Worm (Caenorhabditis elegans) whole organism, L3 larva: ENCODE results near the gene C01G10.4.

Experiments
- aly-2 ChIP-seq: fragments of 150-350 bp; optimal IDR thresholded peaks from 2 replicates; lab custom pipeline; 2014; ENCODE audit warnings: missing biosample characterization, missing genetic modification characterization
- ceh-82 ChIP-seq: fragments of 150-350 bp; optimal IDR thresholded peaks from 2 replicates; lab custom pipeline; 2014; ENCODE audit warnings: missing biosample characterization, missing genetic modification characterization
- fkh-10 ChIP-seq: sonication (generic microtip); optimal IDR thresholded peaks from 2 replicates; lab custom pipeline; 2017; ENCODE audit warnings: missing biosample characterization, missing genetic modification reagents, missing genetic modification characterization
- fos-1 ChIP-seq: fragments of 150-350 bp; optimal IDR thresholded peaks from 2 replicates; lab custom pipeline; 2014; ENCODE audit warnings: missing biosample characterization, missing genetic modification characterization
- hmg-11 ChIP-seq: sonication (generic microtip); optimal IDR thresholded peaks from 2 replicates; lab custom pipeline; 2016; ENCODE audit warnings: missing genetic modification characterization, missing compliant biosample characterization
- nhr-23 ChIP-seq: fragments of 150-350 bp; optimal IDR thresholded peaks from 2 replicates; lab custom pipeline; 2014; ENCODE audit warnings: missing biosample characterization, missing genetic modification reagents, missing genetic modification characterization
- nhr-237 ChIP-seq: fragments of 150-350 bp; optimal IDR thresholded peaks from 2 replicates; lab custom pipeline; 2014; ENCODE audit warnings: missing biosample characterization, missing genetic modification characterization
- nhr-28 ChIP-seq: fragments of 150-350 bp; optimal IDR thresholded peaks from 2 replicates; lab custom pipeline; 2014; ENCODE audit warnings: missing biosample characterization, missing genetic modification characterization
- pqm-1 ChIP-seq: fragments of 150-350 bp; optimal IDR thresholded peaks from 2 replicates; lab custom pipeline; 2017; ENCODE audit warnings: missing biosample characterization, missing genetic modification characterization, inconsistent platforms
- snpc-4 ChIP-seq: fragments of 150-350 bp; optimal IDR thresholded peaks from 2 replicates; lab custom pipeline; 2014; ENCODE audit warnings: missing biosample characterization, missing genetic modification characterization
- unc-39 ChIP-seq: sonication (generic microtip); optimal IDR thresholded peaks from 4 replicates; lab custom pipeline; 2017; ENCODE audit warnings: missing biosample characterization, missing genetic modification characterization
- unc-62 ChIP-seq: fragments of 150-350 bp; sonication (generic microtip); optimal IDR thresholded peaks from 4 replicates; lab custom pipeline; 2014; ENCODE audit warnings: missing biosample characterization, missing genetic modification reagents, missing genetic modification characterization
- ztf-11 ChIP-seq: fragments of 150-350 bp; optimal IDR thresholded peaks from 2 replicates; lab custom pipeline; 2014; ENCODE audit warnings: missing biosample characterization, missing genetic modification characterization

- no peak for TF ChIP-seq unc-62 (GFP tag; lab: Kevin White, UChicago)
- no peak for TF ChIP-seq fkh-10 (GFP tag; lab: Kevin White, UChicago)
- TF ChIP-seq pqm-1 (tag; lab: Kevin White, UChicago), result no peak
- no peak for TF ChIP-seq hmg-11 (tag; lab: Kevin White, UChicago)
- no peak for TF ChIP-seq unc-39 (tag; lab: Kevin White, UChicago)
- TF ChIP-seq snpc-4, result no peak
- TF ChIP-seq ceh-82 (tag; lab: Kevin White, UChicago), result no peak
- TF ChIP-seq nhr-23 (tag; lab: Kevin White, UChicago), result no peak
- no peak for TF ChIP-seq ztf-11 (tag; lab: Kevin White, UChicago)
- no peak for TF ChIP-seq aly-2 (tag; lab: Kevin White, UChicago)
- no peak for TF ChIP-seq nhr-28
- TF ChIP-seq fos-1, result no peak
- no peak for TF ChIP-seq nhr-237 (tag; lab: Kevin White, UChicago)
These were observed 24.5 kb downstream of the C01G10.4 start, which contains the start of gene T01G5.6 for ce11 chrV:15113992-15114391.
